Fruit fly (Drosophila melanogaster) whole organism, embryonic: ENCODE measurements around the gene ovm.

ENCODE experiments used
- Aef1 ChIP-seq: fragments of 200-800 bp; sonication (Bioruptor generic); IDR thresholded peaks from 3 replicates; pipeline ENCODE4 v1.3.6; 2022; ENCODE audit warnings: missing biosample characterization, missing genetic modification characterization
- Bteb2 ChIP-seq: fragments of 200-800 bp; sonication (Bioruptor generic); optimal IDR thresholded peaks from 2 replicates; lab custom pipeline; 2016; ENCODE audit warnings: missing biosample characterization, missing genetic modification characterization
- CG12659 ChIP-seq: fragments of 200-800 bp; sonication (Bioruptor generic); optimal IDR thresholded peaks from 3 replicates; lab custom pipeline; 2017; ENCODE audit warnings: mild to moderate bottlenecking, missing biosample characterization, missing genetic modification reagents, missing genetic modification characterization
- CG12942 ChIP-seq: fragments of 200-800 bp; sonication (Bioruptor generic); optimal IDR thresholded peaks from 3 replicates; lab custom pipeline; 2016; ENCODE audit warnings: missing biosample characterization, missing genetic modification characterization
- CG13424 ChIP-seq: fragments of 200-800 bp; sonication (Bioruptor generic); optimal IDR thresholded peaks from 2 replicates; lab custom pipeline; 2019; ENCODE audit warnings: missing biosample characterization, mild to moderate bottlenecking, missing genetic modification characterization, moderate library complexity
- CG1529 ChIP-seq: fragments of 200-800 bp; sonication (Bioruptor generic); optimal IDR thresholded peaks from 3 replicates; lab custom pipeline; 2018; ENCODE audit warnings: missing biosample characterization, missing genetic modification characterization
- CG15479 ChIP-seq: fragments of 200-800 bp; sonication (Bioruptor generic); optimal IDR thresholded peaks from 3 replicates; lab custom pipeline; 2019; ENCODE audit warnings: missing biosample characterization, mild to moderate bottlenecking, missing genetic modification characterization, moderate library complexity
- CG15601 ChIP-seq: fragments of 200-800 bp; sonication (Bioruptor generic); optimal IDR thresholded peaks from 3 replicates; lab custom pipeline; 2019; ENCODE audit warnings: missing biosample characterization, mild to moderate bottlenecking, missing genetic modification characterization, moderate library complexity
- CG17359 ChIP-seq: fragments of 200-800 bp; sonication (Bioruptor generic); optimal IDR thresholded peaks from 3 replicates; lab custom pipeline; 2018; ENCODE audit warnings: missing biosample characterization, mild to moderate bottlenecking, missing genetic modification characterization, moderate library complexity
- CG17802 ChIP-seq: fragments of 200-800 bp; sonication (Bioruptor generic); optimal IDR thresholded peaks from 2 replicates; lab custom pipeline; 2018; ENCODE audit warnings: missing biosample characterization, mild to moderate bottlenecking, missing genetic modification characterization, moderate library complexity
- CG2129 ChIP-seq: fragments of 200-800 bp; sonication (Bioruptor generic); IDR thresholded peaks from 2 replicates; pipeline ENCODE4 v1.3.6; 2022; ENCODE audit warnings: missing biosample characterization, missing genetic modification characterization; ENCODE audit not compliant: partially characterized antibody
- CG2712 ChIP-seq: fragments of 200-800 bp; optimal IDR thresholded peaks from 3 replicates; lab custom pipeline; 2019; ENCODE audit warnings: missing biosample characterization, mild to moderate bottlenecking, missing genetic modification characterization, moderate library complexity
- CG30020 ChIP-seq: fragments of 200-800 bp; optimal IDR thresholded peaks from 2 replicates; lab custom pipeline; 2019; ENCODE audit warnings: missing biosample characterization, mild to moderate bottlenecking, missing genetic modification characterization, moderate library complexity
- CG33557 ChIP-seq: fragments of 200-800 bp; sonication (Bioruptor generic); optimal IDR thresholded peaks from 2 replicates; lab custom pipeline; 2019; ENCODE audit warnings: missing biosample characterization, mild to moderate bottlenecking, missing genetic modification characterization, moderate library complexity
- CG3407 ChIP-seq: fragments of 200-800 bp; sonication (Bioruptor generic); optimal IDR thresholded peaks from 2 replicates; lab custom pipeline; 2018; ENCODE audit warnings: missing biosample characterization, mild to moderate bottlenecking, missing genetic modification characterization
- CG4360 ChIP-seq: fragments of 200-800 bp; sonication (Bioruptor generic); IDR thresholded peaks from 2 replicates; pipeline ENCODE4 v1.3.6; 2022; ENCODE audit warnings: missing biosample characterization, missing genetic modification characterization
- CG4617 ChIP-seq: fragments of 200-800 bp; sonication (Bioruptor generic); optimal IDR thresholded peaks from 3 replicates; lab custom pipeline; 2016; ENCODE audit warnings: missing biosample characterization, missing genetic modification characterization, borderline replicate concordance
- CG6175 ChIP-seq: fragments of 200-800 bp; sonication (Bioruptor generic); IDR thresholded peaks from 3 replicates; pipeline ENCODE4 v1.3.6; 2022; ENCODE audit warnings: missing biosample characterization, missing genetic modification characterization
- CG6272 ChIP-seq: fragments of 200-800 bp; sonication (Bioruptor generic); IDR thresholded peaks from 2 replicates; pipeline ENCODE4 v1.3.6; 2022; ENCODE audit warnings: missing biosample characterization, missing genetic modification characterization
- CG6791 ChIP-seq: fragments of 200-800 bp; sonication (Bioruptor generic); IDR thresholded peaks from 3 replicates; pipeline ENCODE4 v1.3.6; 2022; ENCODE audit warnings: missing biosample characterization, missing genetic modification characterization; ENCODE audit not compliant: partially characterized antibody
- CG7357 ChIP-seq: fragments of 200-800 bp; sonication (Bioruptor generic); IDR thresholded peaks from 3 replicates; pipeline ENCODE4 v1.3.6; 2022; ENCODE audit warnings: missing biosample characterization, missing genetic modification characterization
- CG7786 ChIP-seq: fragments of 200-800 bp; sonication (Bioruptor generic); optimal IDR thresholded peaks from 2 replicates; lab custom pipeline; 2016; ENCODE audit warnings: missing biosample characterization, missing genetic modification characterization
- CG8478 ChIP-seq: fragments of >200 bp; optimal IDR thresholded peaks from 2 replicates; lab custom pipeline; 2018
- CG9437 ChIP-seq: fragments of 200-800 bp; sonication (Bioruptor generic); optimal IDR thresholded peaks from 2 replicates; lab custom pipeline; 2018; ENCODE audit warnings: missing biosample characterization, mild to moderate bottlenecking, missing genetic modification characterization
- CG9876 ChIP-seq: fragments of 200-800 bp; sonication (Bioruptor generic); optimal IDR thresholded peaks from 2 replicates; lab custom pipeline; 2016; ENCODE audit warnings: missing biosample characterization, missing genetic modification characterization
- D19B ChIP-seq: fragments of 200-800 bp; sonication (Bioruptor generic); optimal IDR thresholded peaks from 2 replicates; lab custom pipeline; 2017; ENCODE audit warnings: missing biosample characterization, mild to moderate bottlenecking, missing genetic modification characterization
- HLH3B ChIP-seq: fragments of 200-800 bp; sonication (Bioruptor generic); IDR thresholded peaks from 2 replicates; pipeline ENCODE4 v1.3.6; 2022; ENCODE audit warnings: missing biosample characterization, missing genetic modification characterization
- Nf-YC ChIP-seq: fragments of 200-800 bp; optimal IDR thresholded peaks from 3 replicates; lab custom pipeline; 2019; ENCODE audit warnings: missing biosample characterization, mild to moderate bottlenecking, missing genetic modification characterization, moderate library complexity
- Scr ChIP-seq: fragments of 200-800 bp; sonication (Bioruptor generic); IDR thresholded peaks from 2 replicates; pipeline ENCODE4 v1.3.6; 2022; ENCODE audit warnings: missing biosample characterization, missing genetic modification characterization; ENCODE audit not compliant: partially characterized antibody
- TFAM ChIP-seq: fragments of 200-800 bp; sonication (Bioruptor generic); optimal IDR thresholded peaks from 2 replicates; lab custom pipeline; 2017; ENCODE audit warnings: missing biosample characterization, missing genetic modification characterization, inconsistent platforms
- Tbp ChIP-seq: fragments of >200 bp; optimal IDR thresholded peaks from 2 replicates; lab custom pipeline; 2018; ENCODE audit warnings: missing biosample characterization, missing genetic modification characterization
- Trl ChIP-seq, 3 experiments: fragments of >200 bp in 2 of 3; fragments of 200-800 bp in 1 of 3; sonication (Bioruptor generic) in 1 of 3; optimal IDR thresholded peaks; 2 replicates in 1 of 3; 3 replicates in 2 of 3; lab custom pipeline; 2016 to 2017; ENCODE audit warnings: missing biosample characterization in 1 of 3, missing genetic modification characterization in 1 of 3
- Vsx1 ChIP-seq: fragments of 200-800 bp; sonication (Bioruptor generic); optimal IDR thresholded peaks from 2 replicates; lab custom pipeline; 2017; ENCODE audit warnings: missing biosample characterization, mild to moderate bottlenecking, missing genetic modification characterization, missing genetic modification reagents
- Xrp1 ChIP-seq: fragments of 200-800 bp; sonication (Bioruptor generic); IDR thresholded peaks from 2 replicates; pipeline ENCODE4 v1.3.6; 2022; ENCODE audit warnings: missing biosample characterization, missing genetic modification characterization
- ac ChIP-seq: fragments of 200-800 bp; sonication (Bioruptor generic); optimal IDR thresholded peaks from 3 replicates; lab custom pipeline; 2017; ENCODE audit warnings: missing biosample characterization, mild to moderate bottlenecking, missing genetic modification characterization
- ato ChIP-seq: fragments of 200-800 bp; sonication (Bioruptor generic); IDR thresholded peaks from 2 replicates; pipeline ENCODE4 v1.3.6; 2022; ENCODE audit warnings: missing biosample characterization, missing genetic modification characterization; ENCODE audit not compliant: partially characterized antibody
- cas ChIP-seq: fragments of 200-800 bp; sonication (Bioruptor generic); IDR thresholded peaks from 2 replicates; pipeline ENCODE4 v1.3.6; 2022; ENCODE audit warnings: missing biosample characterization, missing genetic modification characterization
- chinmo ChIP-seq: fragments of 200-800 bp; sonication (Bioruptor generic); IDR thresholded peaks from 4 replicates; pipeline ENCODE4 v1.3.6; 2022; ENCODE audit warnings: missing biosample characterization, missing genetic modification characterization; ENCODE audit not compliant: partially characterized antibody
- cwo ChIP-seq: fragments of 200-800 bp; sonication (Bioruptor generic); optimal IDR thresholded peaks from 3 replicates; lab custom pipeline; 2017; ENCODE audit warnings: missing biosample characterization, missing genetic modification characterization, mild to moderate bottlenecking, moderate library complexity, missing genetic modification reagents
- dan ChIP-seq: fragments of 200-800 bp; sonication (Bioruptor generic); IDR thresholded peaks from 2 replicates; pipeline ENCODE4 v1.3.6; 2022; ENCODE audit warnings: missing biosample characterization, missing genetic modification characterization
- dimm ChIP-seq: fragments of 200-800 bp; sonication (Bioruptor generic); IDR thresholded peaks from 2 replicates; pipeline ENCODE4 v1.3.6; 2022; ENCODE audit warnings: missing biosample characterization, missing genetic modification characterization
- gcm ChIP-seq: fragments of 200-800 bp; sonication (Bioruptor generic); optimal IDR thresholded peaks from 2 replicates; lab custom pipeline; 2019; ENCODE audit warnings: missing biosample characterization, mild to moderate bottlenecking, missing genetic modification characterization, moderate library complexity
- hb ChIP-seq: fragments of 200-800 bp; sonication (Bioruptor generic); IDR thresholded peaks from 3 replicates; pipeline ENCODE4 v1.3.6; 2022; ENCODE audit warnings: missing biosample characterization, missing genetic modification characterization; ENCODE audit not compliant: partially characterized antibody
- prd ChIP-seq, 3 experiments: fragments of >200 bp in 2 of 3; fragments of 200-800 bp in 1 of 3; sonication (Bioruptor generic) in 1 of 3; optimal IDR thresholded peaks in 2 of 3; IDR thresholded peaks in 1 of 3; 2 replicates in 2 of 3; 3 replicates in 1 of 3; pipeline versions ENCODE4 v1.3.6 to Lab custom; 2017 to 2022; ENCODE audit warnings: missing biosample characterization in 1 of 3, missing genetic modification characterization in 1 of 3
- pzg ChIP-seq: fragments of 200-800 bp; sonication (Bioruptor generic); optimal IDR thresholded peaks from 3 replicates; lab custom pipeline; 2018; ENCODE audit warnings: missing biosample characterization, mild to moderate bottlenecking, missing genetic modification characterization, moderate library complexity
- tgo ChIP-seq: fragments of 200-800 bp; sonication (Bioruptor generic); IDR thresholded peaks from 3 replicates; pipeline ENCODE4 v1.3.6; 2022; ENCODE audit warnings: missing biosample characterization, missing genetic modification characterization
- wek ChIP-seq: fragments of 200-800 bp; sonication (Bioruptor generic); optimal IDR thresholded peaks from 3 replicates; lab custom pipeline; 2018; ENCODE audit warnings: missing biosample characterization, mild to moderate bottlenecking, missing genetic modification characterization, moderate library complexity
- wor ChIP-seq: fragments of 200-800 bp; sonication (Bioruptor generic); IDR thresholded peaks from 2 replicates; pipeline ENCODE4 v1.3.6; 2022; ENCODE audit warnings: missing biosample characterization, missing genetic modification characterization
- zen2 ChIP-seq: fragments of 200-800 bp; sonication (Bioruptor generic); IDR thresholded peaks from 3 replicates; pipeline ENCODE4 v1.3.6; 2022; ENCODE audit warnings: missing biosample characterization, missing genetic modification characterization; ENCODE audit not compliant: partially characterized antibody
- zfh1 ChIP-seq: fragments of 200-800 bp; sonication (Bioruptor generic); IDR thresholded peaks from 3 replicates; pipeline ENCODE4 v1.3.6; 2022; ENCODE audit warnings: missing biosample characterization, missing genetic modification characterization

The ovm gene

DNA sequence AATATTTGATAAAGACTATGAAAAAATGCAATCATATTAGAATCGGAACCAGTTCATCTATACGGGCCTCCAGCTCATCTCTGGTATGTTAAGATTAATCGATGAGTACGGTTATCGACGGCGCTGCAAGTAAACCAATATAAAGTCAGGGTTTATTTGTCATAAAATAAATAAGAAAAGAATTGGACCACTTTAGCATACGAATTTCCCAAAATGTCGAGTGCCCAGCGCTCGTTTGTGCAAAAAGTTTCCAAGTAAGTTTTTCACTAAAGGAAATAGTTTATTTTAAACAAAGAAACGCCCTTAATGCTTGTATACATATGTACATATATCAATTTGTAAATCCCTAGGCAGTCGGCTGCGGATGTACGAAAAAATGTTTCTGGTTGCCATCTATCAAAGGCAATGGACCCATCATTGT is 46.1 kb downstream of the ovm start, which contains the start of gene Zir (continued):
- TF ChIP-seq Trl (optimal IDR thresholded peaks at IDR 0.05; lab: Kevin White, UChicago) (no peak), Trl (GFP tag; optimal IDR thresholded peaks at IDR 0.05; lab: Kevin White, UChicago) (no peak), Xrp1 (GFP tag; lab: Robert Waterston, UW) (no peak), gcm (GFP tag; lab: Kevin White, UChicago) (no peak), CG12942 (no peak), cas (GFP tag; lab: Robert Waterston, UW) (no peak), CG9876 (GFP tag; lab: Kevin White, UChicago) (no peak), Scr (GFP tag; lab: Robert Waterston, UW) (peak; percentile 71), Tbp (no peak), Aef1 (GFP tag; lab: Robert Waterston, UW) (no peak), CG9437 (GFP tag; lab: Kevin White, UChicago) (peak; percentile 26), TFAM (GFP tag; lab: Kevin White, UChicago) (no peak), Nf-YC (tag; lab: Kevin White, UChicago) (no peak), CG6175 (GFP tag; lab: Robert Waterston, UW) (no peak), CG17359 (tag; lab: Kevin White, UChicago) (no peak), tgo (no peak), cwo (GFP tag; lab: Kevin White, UChicago) (no peak), CG30020 (tag; lab: Kevin White, UChicago) (peak; percentile 75), zfh1 (GFP tag; lab: Robert Waterston, UW) (no peak), dan (no peak), CG6791 (GFP tag; lab: Robert Waterston, UW) (peak; percentile 58; the same call in 2 of the 3 replicates), hb (GFP tag; lab: Robert Waterston, UW) (peak; percentile 72), CG12659 (GFP tag; lab: Kevin White, UChicago) (peak; percentile 26), CG17802 (no peak), CG7357 (GFP tag; lab: Robert Waterston, UW) (no peak), D19B (no peak), CG33557 (peak; percentile 29), CG7786 (GFP tag; lab: Kevin White, UChicago) (no peak), zen2 (GFP tag; lab: Robert Waterston, UW) (peak; percentile 10; the same call in 1 of the 3 replicates), HLH3B (GFP tag; lab: Robert Waterston, UW) (no peak), CG15479 (GFP tag; lab: Kevin White, UChicago) (no peak), ato (peak; percentile 33; the same call in 1 of the 2 replicates), CG6272 (no peak), chinmo (GFP tag; lab: Robert Waterston, UW) (peak; percentile 77; the same call in 2 of the 4 replicates), CG1529 (GFP tag; lab: Kevin White, UChicago) (no peak), Vsx1 (GFP tag; lab: Kevin White, UChicago) (no peak), CG2712 (tag; lab: Kevin White, UChicago) (no peak), pzg (peak; percentile 33), CG8478 (lab: Kevin White, UChicago) (no peak), dimm (GFP tag; lab: Robert Waterston, UW) (no peak), CG4617 (GFP tag; lab: Kevin White, UChicago) (no peak), CG15601 (tag; lab: Kevin White, UChicago) (peak; percentile 9), CG13424 (tag; lab: Kevin White, UChicago) (no peak), wor (GFP tag; lab: Robert Waterston, UW) (no peak), CG2129 (peak; percentile 45; the same call in 1 of the 2 replicates), prd (optimal IDR thresholded peaks at IDR 0.05; lab: Kevin White, UChicago) (no peak), prd (GFP tag; IDR thresholded peaks at IDR 0.05; lab: Robert Waterston, UW) (no peak), Bteb2 (GFP tag; lab: Kevin White, UChicago) (no peak), wek (GFP tag; lab: Kevin White, UChicago) (peak; percentile 94), CG4360 (GFP tag; lab: Robert Waterston, UW) (no peak), ac (GFP tag; lab: Kevin White, UChicago) (no peak), CG3407 (GFP tag; lab: Kevin White, UChicago) (no peak)
